Worm (Caenorhabditis elegans) whole organism, L4 larva: ENCODE measurements around the gene C44B7.11.
A peak's percentile ranks its signal among the peaks of the same experiment; 100 is the strongest.

Experiments
- D1046.2 ChIP-seq: fragments of 200-800 bp; sonication (Bioruptor generic); IDR thresholded peaks from 2 replicates; pipeline ENCODE4 v1.3.6; 2022; ENCODE audit warnings: missing genetic modification characterization, missing compliant biosample characterization
- F49E8.2 ChIP-seq: sonication (generic microtip); optimal IDR thresholded peaks from 2 replicates; lab custom pipeline; 2016; ENCODE audit warnings: missing compliant biosample characterization, mild to moderate bottlenecking, missing genetic modification characterization, borderline replicate concordance
- T20F7.1 ChIP-seq: fragments of 200-800 bp; sonication (Bioruptor generic); optimal IDR thresholded peaks from 2 replicates; lab custom pipeline; 2018; ENCODE audit warnings: mild to moderate bottlenecking, missing genetic modification characterization, missing compliant biosample characterization
- Y48G9A.11 ChIP-seq: fragments of 200-800 bp; sonication (Bioruptor generic); IDR thresholded peaks from 2 replicates; pipeline ENCODE4 v1.3.6; 2022; ENCODE audit warnings: missing genetic modification reagents, missing genetic modification characterization, missing compliant biosample characterization
- ZK546.5 ChIP-seq, 2 experiments: sonication (generic microtip); optimal IDR thresholded peaks; 2 replicates each; lab custom pipeline; 2017; ENCODE audit warnings: missing biosample characterization in 2 of 2, missing genetic modification characterization in 2 of 2
- aha-1 ChIP-seq: fragments of 150-350 bp; peaks from one replicate; lab custom pipeline; 2014; ENCODE audit warnings: missing biosample characterization, missing genetic modification characterization
- arid-1 ChIP-seq: fragments of 200-800 bp; sonication (Bioruptor generic); conservative IDR thresholded peaks from 2 replicates; pipeline ENCODE4 v1.3.6; 2022; ENCODE audit warnings: missing genetic modification reagents, missing genetic modification characterization, missing compliant biosample characterization
- ceh-20 ChIP-seq: fragments of 200-800 bp; sonication (Bioruptor generic); IDR thresholded peaks from 2 replicates; pipeline ENCODE4 v1.3.6; 2022; ENCODE audit warnings: missing genetic modification reagents, missing genetic modification characterization, missing compliant biosample characterization
- ctbp-1 ChIP-seq: fragments of 200-800 bp; sonication (Bioruptor generic); IDR thresholded peaks from 2 replicates; pipeline ENCODE4 v1.3.6; 2022; ENCODE audit warnings: missing genetic modification reagents, missing genetic modification characterization, missing compliant biosample characterization
- daf-12 ChIP-seq: fragments of 150-350 bp; optimal IDR thresholded peaks from 2 replicates; lab custom pipeline; 2014; ENCODE audit warnings: missing biosample characterization, missing genetic modification reagents, missing genetic modification characterization
- daf-16 ChIP-seq, 3 experiments: sonication (generic microtip); optimal IDR thresholded peaks; 2 replicates each; lab custom pipeline; 2016 to 2017; ENCODE audit warnings: missing genetic modification characterization in 3 of 3, missing genetic modification reagents in 3 of 3, mild to moderate bottlenecking in 2 of 3, missing compliant biosample characterization in 2 of 3, missing biosample characterization in 1 of 3, moderate library complexity in 1 of 3
- dmd-6 ChIP-seq: fragments of 200-800 bp; sonication (Bioruptor generic); IDR thresholded peaks from 2 replicates; pipeline ENCODE4 v1.3.6; 2022; ENCODE audit warnings: missing genetic modification reagents, missing genetic modification characterization, missing compliant biosample characterization
- dmd-8 ChIP-seq: fragments of 200-800 bp; sonication (Bioruptor generic); IDR thresholded peaks from 2 replicates; pipeline ENCODE4 v1.3.6; 2022; ENCODE audit warnings: missing genetic modification characterization, missing compliant biosample characterization
- dpl-1 ChIP-seq: fragments of 150-350 bp; optimal IDR thresholded peaks from 2 replicates; lab custom pipeline; 2014; ENCODE audit warnings: missing biosample characterization, missing genetic modification reagents, missing genetic modification characterization
- duxl-1 ChIP-seq: sonication (generic microtip); optimal IDR thresholded peaks from 2 replicates; lab custom pipeline; 2016; ENCODE audit warnings: mild to moderate bottlenecking, missing genetic modification characterization, moderate library complexity, missing compliant biosample characterization; ENCODE audit not compliant: poor library complexity
- dve-1 ChIP-seq: sonication (generic microtip); optimal IDR thresholded peaks from 2 replicates; lab custom pipeline; 2017; ENCODE audit warnings: antibody characterized with exemption, mild to moderate bottlenecking, missing genetic modification characterization, missing compliant biosample characterization; ENCODE audit not compliant: insufficient read depth
- egl-27 ChIP-seq: sonication (generic microtip); optimal IDR thresholded peaks from 3 replicates; lab custom pipeline; 2017; ENCODE audit warnings: missing biosample characterization, missing genetic modification reagents, missing genetic modification characterization
- egl-43 ChIP-seq: fragments of 200-800 bp; sonication (Bioruptor generic); IDR thresholded peaks from 2 replicates; pipeline ENCODE4 v1.3.6; 2022; ENCODE audit warnings: missing genetic modification reagents, missing genetic modification characterization, missing compliant biosample characterization
- fkh-10 ChIP-seq: fragments of 150-350 bp; optimal IDR thresholded peaks from 2 replicates; lab custom pipeline; 2014; ENCODE audit warnings: missing biosample characterization, missing genetic modification reagents, missing genetic modification characterization
- hlh-11 ChIP-seq: fragments of 200-800 bp; sonication (Bioruptor generic); optimal IDR thresholded peaks from 2 replicates; lab custom pipeline; 2018; ENCODE audit warnings: mild to moderate bottlenecking, missing genetic modification characterization, missing compliant biosample characterization
- hlh-30 ChIP-seq: sonication (generic microtip); optimal IDR thresholded peaks from 2 replicates; lab custom pipeline; 2017; ENCODE audit warnings: antibody characterized with exemption, mild to moderate bottlenecking, missing genetic modification characterization, missing compliant biosample characterization; ENCODE audit not compliant: insufficient read depth
- lim-7 ChIP-seq: fragments of 200-800 bp; sonication (Bioruptor generic); IDR thresholded peaks from 2 replicates; pipeline ENCODE4 v1.3.6; 2022; ENCODE audit warnings: missing genetic modification characterization, missing compliant biosample characterization
- lin-1 ChIP-seq: fragments of 200-800 bp; sonication (Bioruptor generic); IDR thresholded peaks from 2 replicates; pipeline ENCODE4 v1.3.6; 2022; ENCODE audit warnings: missing genetic modification reagents, missing genetic modification characterization, missing compliant biosample characterization
- lin-15B ChIP-seq: fragments of 150-350 bp; sonication (generic microtip); optimal IDR thresholded peaks from 3 replicates; lab custom pipeline; 2014; ENCODE audit warnings: missing biosample characterization, missing genetic modification characterization
- lin-29 ChIP-seq: fragments of 200-800 bp; sonication (Bioruptor generic); IDR thresholded peaks from 2 replicates; pipeline ENCODE4 v1.3.6; 2022; ENCODE audit warnings: missing genetic modification reagents, missing genetic modification characterization, missing compliant biosample characterization
- lin-38 ChIP-seq: fragments of 200-800 bp; sonication (Bioruptor generic); IDR thresholded peaks from 2 replicates; pipeline ENCODE4 v1.3.6; 2022; ENCODE audit warnings: missing genetic modification reagents, missing genetic modification characterization, missing compliant biosample characterization
- lir-3 ChIP-seq: sonication (generic microtip); optimal IDR thresholded peaks from 2 replicates; lab custom pipeline; 2016; ENCODE audit warnings: mild to moderate bottlenecking, missing genetic modification characterization, missing compliant biosample characterization
- mdl-1 ChIP-seq, 2 experiments: fragments of 150-350 bp in 1 of 2; sonication (generic microtip) in 1 of 2; optimal IDR thresholded peaks; 2 replicates each; lab custom pipeline; 2014 to 2017; ENCODE audit warnings: missing biosample characterization in 2 of 2, missing genetic modification characterization in 2 of 2
- mep-1 ChIP-seq: fragments of 150-350 bp; sonication (generic microtip); optimal IDR thresholded peaks from 3 replicates; lab custom pipeline; 2014; ENCODE audit warnings: missing biosample characterization, missing genetic modification characterization
- mes-2 ChIP-seq: sonication (generic microtip); optimal IDR thresholded peaks from 2 replicates; lab custom pipeline; 2016; ENCODE audit warnings: missing genotype, mild to moderate bottlenecking, missing genetic modification characterization, missing compliant biosample characterization; ENCODE audit not compliant: poor library complexity, severe bottlenecking
- mxl-3 ChIP-seq: fragments of 200-800 bp; sonication (Bioruptor generic); optimal IDR thresholded peaks from 2 replicates; lab custom pipeline; 2018; ENCODE audit warnings: mild to moderate bottlenecking, missing genetic modification characterization, missing compliant biosample characterization
- nhr-10 ChIP-seq: fragments of 150-350 bp; optimal IDR thresholded peaks from 2 replicates; lab custom pipeline; 2014; ENCODE audit warnings: missing biosample characterization, missing genetic modification characterization
- nhr-11 ChIP-seq: fragments of 150-350 bp; optimal IDR thresholded peaks from 2 replicates; lab custom pipeline; 2014; ENCODE audit warnings: missing biosample characterization, missing genetic modification characterization
- nhr-28 ChIP-seq: fragments of 150-350 bp; optimal IDR thresholded peaks from 2 replicates; lab custom pipeline; 2014; ENCODE audit warnings: missing biosample characterization, missing genetic modification characterization
- php-3 ChIP-seq: fragments of 200-800 bp; sonication (Bioruptor generic); IDR thresholded peaks from 2 replicates; pipeline ENCODE4 v1.3.6; 2022; ENCODE audit warnings: missing genetic modification reagents, missing genetic modification characterization, missing compliant biosample characterization
- sdz-12 ChIP-seq: fragments of 200-800 bp; sonication (Bioruptor generic); optimal IDR thresholded peaks from 2 replicates; lab custom pipeline; 2018; ENCODE audit warnings: mild to moderate bottlenecking, missing genetic modification characterization, missing compliant biosample characterization
- skn-1 ChIP-seq: fragments of 150-350 bp; optimal IDR thresholded peaks from 2 replicates; lab custom pipeline; 2014; ENCODE audit warnings: missing biosample characterization, missing genetic modification characterization
- unc-62 ChIP-seq, 3 experiments: fragments of 150-350 bp in 1 of 3; sonication (generic microtip); optimal IDR thresholded peaks in 2 of 3; peaks in 1 of 3; 1 replicate in 1 of 3; 2 replicates in 2 of 3; lab custom pipeline; 2014 to 2017; ENCODE audit warnings: missing biosample characterization in 3 of 3, missing genetic modification characterization in 3 of 3, missing genetic modification reagents in 3 of 3, missing genotype in 1 of 3
- vab-7 ChIP-seq: fragments of 200-800 bp; sonication (Bioruptor generic); IDR thresholded peaks from 2 replicates; pipeline ENCODE4 v1.3.6; 2022; ENCODE audit warnings: missing genetic modification reagents, missing genetic modification characterization, missing compliant biosample characterization
- zfp-3 ChIP-seq: fragments of 200-800 bp; sonication (Bioruptor generic); conservative IDR thresholded peaks from 2 replicates; pipeline ENCODE4 v1.3.6; 2022; ENCODE audit warnings: missing genetic modification reagents, missing genetic modification characterization, missing compliant biosample characterization
- zip-2 ChIP-seq: fragments of 150-350 bp; optimal IDR thresholded peaks from 2 replicates; lab custom pipeline; 2014; ENCODE audit warnings: missing biosample characterization, missing genetic modification characterization
- ztf-11 ChIP-seq: fragments of 150-350 bp; optimal IDR thresholded peaks from 2 replicates; lab custom pipeline; 2014; ENCODE audit warnings: missing biosample characterization, missing genetic modification characterization

Gene C44B7.11

DNA sequence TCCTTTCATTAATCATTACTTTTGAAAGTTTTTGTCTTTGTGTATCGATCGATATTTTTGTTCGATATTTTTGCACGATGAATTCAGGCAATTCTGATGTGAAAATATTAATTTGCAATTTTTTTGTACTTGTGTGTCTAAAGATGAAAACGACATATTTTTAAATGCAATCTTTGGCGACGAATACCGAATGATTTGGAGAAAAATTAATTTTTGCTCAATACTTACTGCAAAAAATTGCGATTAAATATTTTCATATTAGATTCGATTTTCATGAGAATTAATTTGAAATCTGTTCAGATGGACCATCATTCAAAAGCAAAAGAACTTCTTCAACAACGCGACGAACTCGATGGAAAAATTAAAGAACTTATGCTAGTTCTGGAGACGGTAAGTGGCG, 4.5 kb upstream of the C44B7.11 start, which contains the start of gene psmd-9:
psmd-9 (plus strand) TSS at position 301 of the 400 bp plus-strand sequence.
- TF ChIP-seq vab-7 (GFP tag; lab: Robert Waterston, UW) (no peak), Y48G9A.11 (GFP tag; lab: Robert Waterston, UW) (no peak), dmd-6 (no peak), mes-2 (tag; lab: Kevin White, UChicago) (no peak), skn-1 (tag; lab: Kevin White, UChicago) (no peak), daf-12 (tag; lab: Kevin White, UChicago) (no peak), mdl-1 (tag; optimal IDR thresholded peaks at IDR 0.05; lab: Kevin White, UChicago) (no peak), zfp-3 (GFP tag; lab: Robert Waterston, UW) (no peak), zip-2 (tag; lab: Kevin White, UChicago) (no peak), mep-1 (tag; lab: Kevin White, UChicago) (no peak), lin-38 (GFP tag; lab: Robert Waterston, UW) (no peak), ZK546.5 (tag; optimal IDR thresholded peaks at IDR 0.05; lab: Kevin White, UChicago) (no peak), lin-29 (GFP tag; lab: Robert Waterston, UW) (no peak), ztf-11 (no peak), php-3 (GFP tag; lab: Robert Waterston, UW) (no peak), egl-27 (no peak), lin-15B (no peak), lir-3 (tag; lab: Kevin White, UChicago) (no peak), F49E8.2 (no peak)

- TF ChIP-seq lir-3 (tag; lab: Kevin White, UChicago) (no peak), unc-62 (GFP tag; optimal IDR thresholded peaks at IDR 0.05 in 1 of 2; lab: Kevin White, UChicago) (peak in 1 of 2 experiments; percentile 84), unc-62 (tag; optimal IDR thresholded peaks at IDR 0.05; lab: Kevin White, UChicago) (no peak), aha-1 (peak; percentile 82)
Observed at ce11 chrII:6900708-6901107, 3.4 kb upstream of the C44B7.11 start.

DNA sequence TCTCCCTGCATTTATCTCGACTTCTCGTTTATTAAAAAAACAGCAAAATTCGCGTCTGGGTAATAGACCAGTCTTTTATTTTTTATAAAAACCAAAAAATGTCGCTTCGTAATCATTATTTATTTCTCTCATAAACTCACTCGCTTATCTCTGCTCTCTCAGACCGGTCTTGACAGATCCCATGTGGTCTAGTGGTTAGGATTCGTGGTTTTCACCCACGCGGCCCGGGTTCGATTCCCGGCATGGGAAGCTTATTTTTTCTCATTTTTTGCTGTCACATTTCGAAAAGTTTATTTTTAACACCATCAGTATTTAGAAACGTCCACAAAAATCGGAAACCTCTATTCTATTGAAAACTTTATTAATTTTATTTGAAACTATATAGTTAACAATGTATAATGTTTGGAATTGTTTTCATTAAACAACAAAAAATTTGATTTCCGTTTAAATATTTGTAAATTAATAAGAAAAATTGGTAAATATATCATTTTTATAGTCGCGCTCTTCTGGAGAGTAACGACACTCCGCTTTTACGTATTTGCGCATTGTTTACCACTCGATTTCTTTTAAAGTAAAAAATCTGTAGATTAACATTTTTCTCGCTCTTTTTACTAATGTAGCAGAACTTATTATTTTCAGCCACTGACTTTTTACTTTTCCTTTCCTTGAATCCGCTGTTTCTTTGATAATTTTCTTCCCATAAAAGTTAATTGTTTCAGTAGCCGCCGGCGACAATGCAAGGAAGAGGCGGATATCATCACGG, 858 bp upstream of the C44B7.11 start, which contains the start of gene hrpl-1:
hrpl-1 (plus strand) TSS at position 713 of the 763 bp plus-strand sequence.
- TF ChIP-seq T20F7.1 (GFP tag; lab: Kevin White, UChicago) (peak; percentile 85), vab-7 (GFP tag; lab: Robert Waterston, UW) (peak; percentile 36; the same call in 1 of the 2 replicates), sdz-12 (no peak), duxl-1 (no peak), mes-2 (tag; lab: Kevin White, UChicago) (peak; percentile 61), D1046.2 (GFP tag; lab: Robert Waterston, UW) (0 out of 2 replicates have a peak, but pooled peaks have one; percentile 16), ceh-20 (peak; percentile 11; the same call in 1 of the 2 replicates), hlh-30 (tag; lab: Kevin White, UChicago) (peak; percentile 54), egl-43 (GFP tag; lab: Robert Waterston, UW) (peak; percentile 71), hlh-11 (tag; lab: Kevin White, UChicago) (peak; percentile 3), lin-1 (GFP tag; lab: Robert Waterston, UW) (0 out of 2 replicates have a peak, but pooled peaks have one; percentile 22), daf-16 (GFP tag; optimal IDR thresholded peaks at IDR 0.05; lab: Kevin White, UChicago) (peak in 1 of 2 experiments; percentile 59), daf-16 (tag; optimal IDR thresholded peaks at IDR 0.05; lab: Kevin White, UChicago) (peak; percentile 59), nhr-10 (tag; lab: Kevin White, UChicago) (no peak), lin-38 (GFP tag; lab: Robert Waterston, UW) (peak; percentile 62), php-3 (GFP tag; lab: Robert Waterston, UW) (0 out of 2 replicates have a peak, but pooled peaks have one; percentile 10), dmd-6 (peak; percentile 30; the same call in 1 of the 2 replicates), unc-62 (GFP tag; optimal IDR thresholded peaks at IDR 0.05 in 1 of 2; lab: Kevin White, UChicago) (peak in 1 of 2 experiments; percentile 28), unc-62 (tag; optimal IDR thresholded peaks at IDR 0.05; lab: Kevin White, UChicago) (no peak), arid-1 (GFP tag; lab: Robert Waterston, UW) (0 out of 2 replicates have a peak, but pooled peaks have one; percentile 26), dpl-1 (GFP tag; lab: Kevin White, UChicago) (peak; percentile 11), fkh-10 (GFP tag; lab: Kevin White, UChicago) (no peak), ctbp-1 (GFP tag; lab: Robert Waterston, UW) (peak; percentile 61), dmd-8 (GFP tag; lab: Robert Waterston, UW) (0 out of 2 replicates have a peak, but pooled peaks have one; percentile 42), mxl-3 (GFP tag; lab: Kevin White, UChicago) (no peak), lim-7 (GFP tag; lab: Robert Waterston, UW) (peak; percentile 69), nhr-11 (tag; lab: Kevin White, UChicago) (no peak), nhr-28 (tag; lab: Kevin White, UChicago) (peak; percentile 0), dve-1 (tag; lab: Kevin White, UChicago) (peak; percentile 33), aha-1 (peak; percentile 41)
